Worm (Caenorhabditis elegans): ENCODE measurements around the gene nhr-4.
"Not testable (repeated sequence)": the region's sequence is repeated elsewhere in the genome, so short reads cannot be mapped to it uniquely, and the experiment has no call there.

The nhr-4 gene

ce11 chrIV:9878893-9879379 is at the start of gene nhr-4:
nhr-4 (plus strand) TSS chrIV:9879329.
- TF ChIP-seq cog-1 (tag; optimal IDR thresholded peaks at IDR 0.05) (no peak), med-1 (GFP tag; optimal IDR thresholded peaks at IDR 0.05; ENCODE audit: insufficient read depth) (no peak), ztf-23 (GFP tag; IDR thresholded peaks at IDR 0.05) (no peak), klf-2 (GFP tag; conservative IDR thresholded peaks at IDR 0.05) (no peak), ref-1 (GFP tag; conservative IDR thresholded peaks at IDR 0.05) (no peak), ztf-29 (GFP tag; IDR thresholded peaks at IDR 0.05) (no peak), tab-1 (GFP tag; IDR thresholded peaks at IDR 0.05) (no peak), flt-1 (GFP tag; IDR thresholded peaks at IDR 0.05) (no peak), T22C8.4 (GFP tag; IDR thresholded peaks at IDR 0.05) (no peak)

ce11 chrIV:9832586-9832985 is 46.5 kb upstream of the nhr-4 start, which contains the start of gene kin-21:
kin-21 (plus strand) TSS chrIV:9832886.
- TF ChIP-seq med-1 (GFP tag; optimal IDR thresholded peaks at IDR 0.05; ENCODE audit: insufficient read depth), result no peak
- TF ChIP-seq ref-1 (GFP tag; conservative IDR thresholded peaks at IDR 0.05), result no peak
- no peak for TF ChIP-seq ztf-23 (GFP tag; IDR thresholded peaks at IDR 0.05)
- no peak for TF ChIP-seq cog-1 (tag; optimal IDR thresholded peaks at IDR 0.05)
- TF ChIP-seq tab-1 (GFP tag; IDR thresholded peaks at IDR 0.05), result no peak
- TF ChIP-seq ztf-29 (GFP tag; IDR thresholded peaks at IDR 0.05), result no peak
- TF ChIP-seq klf-2 (GFP tag; conservative IDR thresholded peaks at IDR 0.05), result no peak
- TF ChIP-seq flt-1 (GFP tag; IDR thresholded peaks at IDR 0.05), result no peak

- TF ChIP-seq ref-1 (GFP tag; conservative IDR thresholded peaks at IDR 0.05), result no peak
- no peak for TF ChIP-seq cog-1 (tag; optimal IDR thresholded peaks at IDR 0.05)
- no peak for TF ChIP-seq ztf-29 (GFP tag; IDR thresholded peaks at IDR 0.05)
- no peak for TF ChIP-seq T22C8.4 (GFP tag; IDR thresholded peaks at IDR 0.05)
- TF ChIP-seq ztf-23 (GFP tag; IDR thresholded peaks at IDR 0.05), result no peak
- TF ChIP-seq klf-2 (GFP tag; conservative IDR thresholded peaks at IDR 0.05), result no peak
- TF ChIP-seq med-1 (GFP tag; optimal IDR thresholded peaks at IDR 0.05; ENCODE audit: insufficient read depth), result no peak
Measured at ce11 chrIV:9833337-9833736, 45.8 kb upstream of the nhr-4 start.

DNA sequence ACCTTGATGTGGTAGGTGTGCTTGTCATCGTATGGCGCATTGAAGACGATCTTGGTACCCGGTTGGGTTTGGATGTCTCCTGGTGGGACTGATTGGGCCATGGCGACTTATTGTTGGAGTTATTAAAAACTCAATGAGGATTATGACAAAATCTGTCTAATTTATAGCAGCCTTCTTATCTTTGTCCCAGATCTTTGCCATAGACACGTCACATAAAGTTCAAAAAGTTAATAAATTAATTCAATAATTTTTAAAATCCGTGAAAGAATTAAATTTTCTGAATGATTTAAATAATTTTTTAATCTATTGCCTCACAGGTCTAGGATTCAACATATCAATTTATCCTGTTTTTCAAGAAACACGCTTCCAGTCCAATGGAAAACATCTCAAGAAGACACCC is 42.8 kb upstream of the nhr-4 start, which contains the start of gene msp-81:
Gene msp-81 (minus strand): TSS at position 101 of the 400 bp plus-strand sequence.
- TF ChIP-seq med-1 (GFP tag; optimal IDR thresholded peaks at IDR 0.05; ENCODE audit: insufficient read depth), result no peak
- no peak for TF ChIP-seq tab-1 (GFP tag; IDR thresholded peaks at IDR 0.05)
- TF ChIP-seq ztf-23 (GFP tag; IDR thresholded peaks at IDR 0.05), result no peak

DNA sequence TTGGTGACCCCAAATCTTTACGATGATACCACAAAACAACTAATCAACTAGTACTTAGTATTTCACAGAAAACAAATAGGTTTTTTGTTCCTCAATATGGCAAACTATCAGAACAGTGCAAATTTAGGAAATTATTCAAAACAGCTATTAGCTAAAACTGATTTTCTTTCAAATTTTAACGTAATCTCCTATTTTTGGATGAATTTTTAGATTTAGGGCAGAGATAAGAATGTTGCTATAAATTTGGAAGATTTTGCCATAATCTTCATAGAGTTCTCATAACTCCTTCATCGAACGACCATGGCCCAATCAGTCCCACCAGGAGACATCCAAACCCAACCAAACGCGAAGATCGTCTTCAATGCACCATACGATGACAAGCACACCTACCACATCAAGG is 41.8 kb upstream of the nhr-4 start, which contains the start of gene msp-10:
Gene msp-10 (plus strand): TSS at position 301 of the 400 bp plus-strand sequence.
- TF ChIP-seq ztf-23 (GFP tag; IDR thresholded peaks at IDR 0.05); med-1 (GFP tag; optimal IDR thresholded peaks at IDR 0.05; ENCODE audit: insufficient read depth); ref-1 (GFP tag; conservative IDR thresholded peaks at IDR 0.05): not testable (repeated sequence)

ce11 chrIV:9840984-9841590 is 38.0 kb upstream of the nhr-4 start, which contains the start of the genes kin-24 and msp-56:
kin-24 (minus strand) TSS chrIV:9841084.
msp-56 (plus strand) TSS chrIV:9841540.
- TF ChIP-seq flt-1 (GFP tag; IDR thresholded peaks at IDR 0.05) (no peak), klf-2 (GFP tag; conservative IDR thresholded peaks at IDR 0.05) (no peak), T22C8.4 (GFP tag; IDR thresholded peaks at IDR 0.05) (no peak), med-1 (GFP tag; optimal IDR thresholded peaks at IDR 0.05; ENCODE audit: insufficient read depth) (no peak), ztf-29 (GFP tag; IDR thresholded peaks at IDR 0.05) (no peak), tab-1 (GFP tag; IDR thresholded peaks at IDR 0.05) (no peak), cog-1 (tag; optimal IDR thresholded peaks at IDR 0.05) (no peak), ztf-23 (GFP tag; IDR thresholded peaks at IDR 0.05) (no peak), ref-1 (GFP tag; conservative IDR thresholded peaks at IDR 0.05) (no peak)

ce11 chrIV:9842071-9842470 is 37.1 kb upstream of the nhr-4 start, which contains the start of gene K07F5.17:
K07F5.17 (plus strand) TSS chrIV:9842371.
- TF ChIP-seq cog-1 (tag; optimal IDR thresholded peaks at IDR 0.05), result no peak
- no peak for TF ChIP-seq tab-1 (GFP tag; IDR thresholded peaks at IDR 0.05)
- TF ChIP-seq med-1 (GFP tag; optimal IDR thresholded peaks at IDR 0.05; ENCODE audit: insufficient read depth), result no peak
- TF ChIP-seq flt-1 (GFP tag; IDR thresholded peaks at IDR 0.05), result no peak
- TF ChIP-seq ztf-23 (GFP tag; IDR thresholded peaks at IDR 0.05), result no peak
- TF ChIP-seq klf-2 (GFP tag; conservative IDR thresholded peaks at IDR 0.05), result no peak
- TF ChIP-seq ztf-29 (GFP tag; IDR thresholded peaks at IDR 0.05), result no peak
- TF ChIP-seq ref-1 (GFP tag; conservative IDR thresholded peaks at IDR 0.05), result no peak
- no peak for TF ChIP-seq T22C8.4 (GFP tag; IDR thresholded peaks at IDR 0.05)

ce11 chrIV:9843760-9844159 is 35.4 kb upstream of the nhr-4 start, which contains the start of gene nspd-2:
nspd-2 (plus strand) TSS chrIV:9844060.
- TF ChIP-seq flt-1 (GFP tag; IDR thresholded peaks at IDR 0.05), result no peak

- TF ChIP-seq T22C8.4 (GFP tag; IDR thresholded peaks at IDR 0.05) (no peak), tab-1 (GFP tag; IDR thresholded peaks at IDR 0.05) (no peak), med-1 (GFP tag; optimal IDR thresholded peaks at IDR 0.05; ENCODE audit: insufficient read depth) (no peak), ztf-29 (GFP tag; IDR thresholded peaks at IDR 0.05) (no peak), ref-1 (GFP tag; conservative IDR thresholded peaks at IDR 0.05) (no peak), ztf-23 (GFP tag; IDR thresholded peaks at IDR 0.05) (no peak), klf-2 (GFP tag; conservative IDR thresholded peaks at IDR 0.05) (no peak), cog-1 (tag; optimal IDR thresholded peaks at IDR 0.05) (no peak), flt-1 (GFP tag; IDR thresholded peaks at IDR 0.05) (no peak)
Measured at ce11 chrIV:9846574-9846973, 32.6 kb upstream of the nhr-4 start, which contains the start of gene K07F5.6. K07F5.6 (minus strand) TSS chrIV:9846674.

ce11 chrIV:9848075-9848474 is 31.1 kb upstream of the nhr-4 start, which contains the start of gene K07F5.7:
K07F5.7 (minus strand) TSS chrIV:9848175.
- TF ChIP-seq T22C8.4 (GFP tag; IDR thresholded peaks at IDR 0.05) (no peak), flt-1 (GFP tag; IDR thresholded peaks at IDR 0.05) (no peak), ref-1 (GFP tag; conservative IDR thresholded peaks at IDR 0.05) (no peak), klf-2 (GFP tag; conservative IDR thresholded peaks at IDR 0.05) (no peak), tab-1 (GFP tag; IDR thresholded peaks at IDR 0.05) (no peak), ztf-23 (GFP tag; IDR thresholded peaks at IDR 0.05) (no peak), med-1 (GFP tag; optimal IDR thresholded peaks at IDR 0.05; ENCODE audit: insufficient read depth) (no peak), cog-1 (tag; optimal IDR thresholded peaks at IDR 0.05) (no peak), ztf-29 (GFP tag; IDR thresholded peaks at IDR 0.05) (no peak)

Measured in whole organism, midembryonic.